Worm (Caenorhabditis elegans) whole organism, early embryonic: Measurements from ENCODE around the gene T22E5.6.

Experiments
- ama-1 ChIP-seq: fragments of 150-350 bp; optimal IDR thresholded peaks from 2 replicates; lab custom pipeline; 2014
- hmbx-1 ChIP-seq: sonication (generic microtip); optimal IDR thresholded peaks from 2 replicates; lab custom pipeline; 2016; ENCODE audit warnings: mild to moderate bottlenecking, missing genetic modification characterization, missing compliant biosample characterization
- hmg-4 ChIP-seq: fragments of 200-800 bp; sonication (Bioruptor generic); optimal IDR thresholded peaks from 2 replicates; lab custom pipeline; 2018; ENCODE audit warnings: mild to moderate bottlenecking, missing genetic modification characterization, missing compliant biosample characterization
- tbx-11 ChIP-seq: fragments of 200-800 bp; sonication (Bioruptor generic); IDR thresholded peaks from 2 replicates; pipeline ENCODE4 v1.3.6; 2022; ENCODE audit warnings: missing genetic modification characterization, missing compliant biosample characterization
- tra-4 ChIP-seq: sonication (generic microtip); optimal IDR thresholded peaks from 2 replicates; lab custom pipeline; 2017; ENCODE audit warnings: missing genetic modification characterization, missing compliant biosample characterization

ce11 chrX:6408713-6409112 lies 7.5 kb downstream of the T22E5.6 start:
- TF ChIP-seq ama-1 (lab: Kevin White, UChicago) (no peak), tbx-11 (no peak), hmg-4 (no peak), hmbx-1 (tag; lab: Kevin White, UChicago) (no peak), tra-4 (tag; lab: Kevin White, UChicago) (no peak)
